Fruit fly (Drosophila melanogaster) whole organism, embryonic: Measurements from ENCODE around the gene ppk11.

Source experiments
- CG13894 ChIP-seq: fragments of 200-800 bp; sonication (Bioruptor generic); optimal IDR thresholded peaks from 3 replicates; lab custom pipeline; 2018; ENCODE audit warnings: missing biosample characterization, mild to moderate bottlenecking, missing genetic modification characterization, moderate library complexity

The ppk11 gene

DNA sequence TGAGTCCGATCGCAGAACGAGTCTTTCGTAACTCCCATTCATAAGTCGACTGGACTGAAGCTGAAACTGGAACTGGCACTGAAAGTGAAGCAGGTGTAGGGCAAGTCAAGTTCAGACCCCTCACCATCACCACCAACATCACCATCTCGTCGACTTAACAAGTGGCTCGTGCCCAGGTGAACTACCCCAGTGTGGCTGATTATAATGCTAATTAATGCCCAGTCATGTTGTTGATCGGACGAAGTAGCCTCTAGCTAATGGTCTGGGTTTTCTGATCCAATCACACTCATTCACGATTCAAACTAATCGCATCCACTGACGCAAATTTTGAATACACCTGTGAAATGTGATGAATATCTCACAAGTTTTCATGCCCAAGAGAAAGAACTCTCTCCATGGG lies 46.0 kb downstream of the ppk11 start (continued):
- peak; percentile 76 for TF ChIP-seq CG13894 (tag; lab: Kevin White, UChicago)
